Worm (Caenorhabditis elegans): Measurements from ENCODE around the gene T28D9.1.

Gene T28D9.1

DNA sequence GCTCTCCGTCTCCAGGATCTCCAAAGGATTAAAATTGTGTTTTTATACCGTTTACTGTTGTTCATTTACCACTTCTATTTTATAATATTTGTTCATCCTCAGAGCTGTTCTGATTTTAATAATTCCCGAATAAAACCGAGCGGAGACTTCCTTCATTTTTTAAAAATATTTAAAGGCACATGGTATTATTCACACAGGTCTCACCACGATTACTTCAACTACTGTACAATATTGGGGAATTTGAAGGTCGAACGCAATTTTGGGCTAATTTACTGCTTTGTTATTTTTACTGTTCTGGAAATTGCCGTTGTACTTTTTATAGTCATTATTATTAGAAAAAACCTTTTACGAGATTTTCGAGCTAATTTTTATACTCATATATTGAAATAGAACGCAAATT lies 1.0 kb upstream of the T28D9.1 start:
- no peak for TF ChIP-seq lin-13 (GFP tag; optimal IDR thresholded peaks at IDR 0.05)
- TF ChIP-seq nhr-237 (tag; optimal IDR thresholded peaks at IDR 0.05) = no peak
- TF ChIP-seq mab-5 (tag; optimal IDR thresholded peaks at IDR 0.05) = no peak
- no peak for TF ChIP-seq nhr-25 (tag; optimal IDR thresholded peaks at IDR 0.05)
- no peak for TF ChIP-seq nhr-10 (tag; optimal IDR thresholded peaks at IDR 0.05)
- TF ChIP-seq nhr-77 (tag; optimal IDR thresholded peaks at IDR 0.05) = no peak
- TF ChIP-seq lin-39 (tag; optimal IDR thresholded peaks at IDR 0.05) = no peak

DNA sequence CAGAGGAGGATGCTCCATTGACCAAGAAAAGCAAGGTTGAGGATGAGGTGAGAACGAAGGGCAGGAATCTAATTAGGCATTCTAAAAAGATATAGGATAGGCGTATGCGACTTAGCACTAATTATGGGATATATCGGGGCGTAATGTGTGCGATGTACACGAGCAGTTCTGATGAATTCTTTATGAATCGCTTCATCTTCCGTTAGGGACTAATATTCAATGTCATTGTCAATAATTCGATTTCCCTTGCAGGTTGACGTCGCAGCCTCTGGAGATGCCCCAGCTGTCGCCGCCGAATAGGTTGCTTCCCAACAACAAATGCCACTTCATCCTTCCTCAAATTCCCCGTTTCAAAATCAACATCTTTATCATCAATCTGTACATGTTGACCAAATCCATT lies 937 bp downstream of the T28D9.1 start:
- no peak for TF ChIP-seq sem-4 (tag; optimal IDR thresholded peaks at IDR 0.05)
- no peak for TF ChIP-seq zag-1 (tag; optimal IDR thresholded peaks at IDR 0.05)
- no peak for TF ChIP-seq lin-13 (GFP tag; optimal IDR thresholded peaks at IDR 0.05)
- no peak for TF ChIP-seq elt-1 (tag; optimal IDR thresholded peaks at IDR 0.05)
- TF ChIP-seq unc-55 (GFP tag; optimal IDR thresholded peaks at IDR 0.05) = peak; percentile 9
- TF ChIP-seq nhr-23 (tag; optimal IDR thresholded peaks at IDR 0.05) = no peak
- no peak for TF ChIP-seq C34F6.9 (tag; optimal IDR thresholded peaks at IDR 0.05)

- TF ChIP-seq nhr-77 (tag; optimal IDR thresholded peaks at IDR 0.05) = no peak
These were observed 1.6 kb downstream of the T28D9.1 start for ce11 chrII:6493709-6494326.

- TF ChIP-seq fos-1 (tag; optimal IDR thresholded peaks at IDR 0.05) (no peak), ztf-11 (tag; optimal IDR thresholded peaks at IDR 0.05) (no peak), ceh-82 (tag; optimal IDR thresholded peaks at IDR 0.05) (no peak), R02D3.7 (tag; optimal IDR thresholded peaks at IDR 0.05) (no peak), nhr-25 (tag; optimal IDR thresholded peaks at IDR 0.05) (no peak), crh-2 (tag; optimal IDR thresholded peaks at IDR 0.05) (no peak), snpc-4 (tag; optimal IDR thresholded peaks at IDR 0.05) (no peak), nhr-129 (tag; optimal IDR thresholded peaks at IDR 0.05) (no peak)
These were observed 4.3 kb downstream of the T28D9.1 start for ce11 chrII:6496496-6496895.

DNA sequence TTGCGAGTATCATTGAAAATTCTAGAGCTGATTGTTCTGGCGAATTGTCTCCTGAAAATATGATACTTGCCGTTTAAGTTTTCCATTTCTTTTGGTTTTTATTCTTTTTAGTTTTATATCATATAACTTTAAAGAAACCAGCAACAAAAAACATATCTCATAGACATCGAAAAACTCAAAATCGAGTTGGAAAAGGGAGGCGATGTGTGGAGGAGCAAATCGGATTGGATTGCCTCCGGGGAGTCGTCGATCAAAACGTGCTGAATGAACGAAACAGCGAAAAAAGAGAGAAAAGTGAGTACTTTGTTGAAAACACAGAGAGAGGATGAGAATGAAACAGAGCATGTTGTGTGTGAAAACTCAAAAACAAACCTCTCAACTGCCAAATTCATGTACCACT lies 4.9 kb downstream of the T28D9.1 start:
- TF ChIP-seq skn-1 (tag; optimal IDR thresholded peaks at IDR 0.05) (no peak), lsy-2 (tag; optimal IDR thresholded peaks at IDR 0.05) (peak in 1 of 2 experiments; percentile 22)

DNA sequence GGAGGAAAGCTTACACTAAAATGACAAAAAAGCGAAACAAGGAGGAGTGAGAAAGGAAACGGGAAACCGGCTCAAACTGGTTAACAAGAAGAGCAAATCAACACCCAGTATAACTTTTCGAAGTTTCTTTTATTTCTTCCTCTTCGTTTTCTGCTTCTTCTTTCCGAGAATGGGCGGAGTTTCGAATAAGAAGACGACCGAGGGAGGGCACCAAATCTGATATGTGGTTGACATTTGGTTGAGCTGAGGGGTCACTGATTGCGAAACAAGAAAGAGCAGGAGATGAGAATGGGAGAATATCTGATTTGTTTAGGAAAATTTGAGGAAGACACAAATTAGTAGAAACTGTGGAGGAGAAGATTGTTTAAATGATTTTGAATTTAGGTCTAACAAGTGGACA lies 6.4 kb downstream of the T28D9.1 start:
- TF ChIP-seq zag-1 (tag; optimal IDR thresholded peaks at IDR 0.05) = peak; percentile 10
- TF ChIP-seq sem-4 (tag; optimal IDR thresholded peaks at IDR 0.05) = peak; percentile 37
- no peak for TF ChIP-seq nhr-12 (tag; optimal IDR thresholded peaks at IDR 0.05)
- no peak for TF ChIP-seq dmd-4 (tag; optimal IDR thresholded peaks at IDR 0.05)
- no peak for TF ChIP-seq aly-2 (tag; optimal IDR thresholded peaks at IDR 0.05)
- no peak for TF ChIP-seq ZK546.5 (tag; optimal IDR thresholded peaks at IDR 0.05)

DNA sequence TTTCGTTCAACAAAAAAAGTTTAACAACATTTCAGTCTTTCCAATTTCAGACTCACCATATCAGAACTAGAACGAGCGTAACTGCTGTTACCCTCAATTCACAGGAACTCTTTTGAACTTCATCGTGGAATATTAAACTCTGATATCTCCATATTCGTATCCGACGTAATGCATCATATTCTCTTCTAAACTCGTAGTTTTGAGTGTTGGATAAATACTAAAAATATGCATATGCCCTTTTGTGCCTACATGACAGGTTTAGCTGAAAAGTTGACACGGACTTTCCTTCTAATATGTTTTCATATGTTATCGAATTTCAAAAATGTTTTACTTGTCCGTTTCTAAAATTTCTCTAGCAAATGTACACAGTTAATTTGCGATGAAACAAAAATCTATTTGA lies 6.9 kb downstream of the T28D9.1 start, which contains the start of gene twk-49:
twk-49 (minus strand) TSS at position 101 of the 400 bp plus-strand sequence.
- TF ChIP-seq unc-39 (tag; optimal IDR thresholded peaks at IDR 0.05) (no peak), sma-3 (GFP tag; optimal IDR thresholded peaks at IDR 0.05) (no peak), C34F6.9 (tag; optimal IDR thresholded peaks at IDR 0.05) (no peak), elt-1 (tag; optimal IDR thresholded peaks at IDR 0.05) (no peak), unc-62 (GFP tag; optimal IDR thresholded peaks at IDR 0.05) (no peak), R02D3.7 (tag; optimal IDR thresholded peaks at IDR 0.05) (no peak), zag-1 (tag; optimal IDR thresholded peaks at IDR 0.05) (no peak), unc-55 (GFP tag; optimal IDR thresholded peaks at IDR 0.05) (no peak), skn-1 (tag; optimal IDR thresholded peaks at IDR 0.05) (no peak), nhr-11 (tag; optimal IDR thresholded peaks at IDR 0.05) (no peak), sem-4 (tag; optimal IDR thresholded peaks at IDR 0.05) (no peak), nhr-25 (tag; optimal IDR thresholded peaks at IDR 0.05) (no peak), alr-1 (tag; optimal IDR thresholded peaks at IDR 0.05) (no peak), ceh-16 (tag; optimal IDR thresholded peaks at IDR 0.05) (no peak), ztf-11 (tag; optimal IDR thresholded peaks at IDR 0.05) (no peak), mbf-1 (tag; optimal IDR thresholded peaks at IDR 0.05) (no peak), fos-1 (tag; optimal IDR thresholded peaks at IDR 0.05) (no peak), gmeb-1 (tag; optimal IDR thresholded peaks at IDR 0.05) (no peak), nhr-12 (tag; optimal IDR thresholded peaks at IDR 0.05) (no peak), blmp-1 (tag; optimal IDR thresholded peaks at IDR 0.05; ENCODE audit: insufficient read depth) (no peak)

Measured in whole organism, L2 larva.